Worm (Caenorhabditis elegans): ENCODE measurements around the gene srx-56.

- no peak for TF ChIP-seq flt-1 (GFP tag; IDR thresholded peaks at IDR 0.05)
- no peak for TF ChIP-seq klf-2 (GFP tag; conservative IDR thresholded peaks at IDR 0.05)
Observed at ce11 chrV:7413107-7413774, 39.1 kb downstream of the srx-56 start, which contains the start of gene F18E3.11.
